Worm (Caenorhabditis elegans): Measurements from ENCODE around the gene Y44A6D.3.
A peak's percentile ranks its signal among the peaks of the same experiment; 100 is the strongest.

The Y44A6D.3 gene

ce11 chrV:20792371-20792890, at the start of gene Y44A6D.3:
Gene Y44A6D.3, minus strand, starts transcription at chrV:20792421.
- TF ChIP-seq ceh-44 (GFP tag; IDR thresholded peaks at IDR 0.05) (0 out of 2 replicates have a peak, but pooled peaks have one; percentile 39), lim-7 (GFP tag; IDR thresholded peaks at IDR 0.05) (no peak), hlh-30 (tag; optimal IDR thresholded peaks at IDR 0.05; ENCODE audit: insufficient read depth) (peak; percentile 3), aha-1 (tag) (peak; percentile 7), hlh-11 (tag; optimal IDR thresholded peaks at IDR 0.05) (peak; percentile 66), dve-1 (tag; optimal IDR thresholded peaks at IDR 0.05; ENCODE audit: insufficient read depth) (peak; percentile 66), pqm-1 (tag; optimal IDR thresholded peaks at IDR 0.05) (peak; percentile 5), ZK337.2 (GFP tag; IDR thresholded peaks at IDR 0.05) (no peak), nhr-28 (tag; optimal IDR thresholded peaks at IDR 0.05) (peak; percentile 36), daf-16 (GFP tag; optimal IDR thresholded peaks at IDR 0.05) (no peak), daf-16 (tag; optimal IDR thresholded peaks at IDR 0.05) (peak; percentile 12)

- TF ChIP-seq nhr-25 (tag; optimal IDR thresholded peaks at IDR 0.05; ENCODE audit: borderline replicate concordance, insufficient read depth): no peak
- no peak for TF ChIP-seq T20F7.1 (GFP tag; optimal IDR thresholded peaks at IDR 0.05)
- TF ChIP-seq zip-2 (tag; optimal IDR thresholded peaks at IDR 0.05): no peak
- no peak for TF ChIP-seq ces-1 (GFP tag; optimal IDR thresholded peaks at IDR 0.05)
- no peak for TF ChIP-seq Y105C5A.15 (GFP tag; IDR thresholded peaks at IDR 0.05)
- no peak for TF ChIP-seq R02D3.7 (tag; optimal IDR thresholded peaks at IDR 0.05)
- TF ChIP-seq ceh-32 (tag; optimal IDR thresholded peaks at IDR 0.05; ENCODE audit: poor library complexity): no peak
These were observed 49.3 kb upstream of the Y44A6D.3 start for ce11 chrV:20841484-20841883.

- no peak for TF ChIP-seq nhr-48 (tag; optimal IDR thresholded peaks at IDR 0.05)
- no peak for TF ChIP-seq ctbp-1 (GFP tag; IDR thresholded peaks at IDR 0.05)
- TF ChIP-seq nhr-10 (tag; optimal IDR thresholded peaks at IDR 0.05): no peak
- no peak for TF ChIP-seq daf-19 (GFP tag; conservative IDR thresholded peaks at IDR 0.05)
- TF ChIP-seq egl-43 (GFP tag; IDR thresholded peaks at IDR 0.05): no peak
- TF ChIP-seq zip-2 (tag; optimal IDR thresholded peaks at IDR 0.05): no peak
- no peak for TF ChIP-seq lin-39 (tag; optimal IDR thresholded peaks at IDR 0.05)
- no peak for TF ChIP-seq mdt-29 (GFP tag; IDR thresholded peaks at IDR 0.05)
- no peak for TF ChIP-seq nhr-42 (GFP tag; IDR thresholded peaks at IDR 0.05)
- no peak for TF ChIP-seq nhr-237 (tag; optimal IDR thresholded peaks at IDR 0.05)
- no peak for TF ChIP-seq madf-5 (GFP tag; IDR thresholded peaks at IDR 0.05)
- TF ChIP-seq F44E2.7 (GFP tag; IDR thresholded peaks at IDR 0.05): no peak
- TF ChIP-seq daf-8 (GFP tag; IDR thresholded peaks at IDR 0.05): no peak
- TF ChIP-seq unc-130 (GFP tag; optimal IDR thresholded peaks at IDR 0.05): no peak
These were observed 46.3 kb upstream of the Y44A6D.3 start, which contains the start of gene exos-7 for ce11 chrV:20838565-20838964. Gene exos-7, plus strand, starts transcription at chrV:20838865.

ce11 chrV:20837765-20838164, 45.5 kb upstream of the Y44A6D.3 start, which contains the start of gene mrps-12:
Gene mrps-12, plus strand, starts transcription at chrV:20838080.
- peak in 1 of 2 experiments; percentile 23 for TF ChIP-seq lsy-2 (tag; optimal IDR thresholded peaks at IDR 0.05)
- peak; percentile 3 for TF ChIP-seq nhr-6 (tag; optimal IDR thresholded peaks at IDR 0.05)
- peak; percentile 55 for TF ChIP-seq mes-2 (tag; optimal IDR thresholded peaks at IDR 0.05; ENCODE audit: poor library complexity, severe bottlenecking)
- no peak for TF ChIP-seq nhr-10 (tag; optimal IDR thresholded peaks at IDR 0.05)
- no peak for TF ChIP-seq nhr-111 (GFP tag; optimal IDR thresholded peaks at IDR 0.05)
- TF ChIP-seq lin-38 (GFP tag; IDR thresholded peaks at IDR 0.05): peak; percentile 63
- no peak for TF ChIP-seq ceh-32 (tag; optimal IDR thresholded peaks at IDR 0.05; ENCODE audit: poor library complexity)
- TF ChIP-seq daf-16 (GFP tag; optimal IDR thresholded peaks at IDR 0.05): no peak
- TF ChIP-seq daf-16 (tag; optimal IDR thresholded peaks at IDR 0.05): peak; percentile 0
- peak; percentile 43 for TF ChIP-seq aha-1 (tag)
- TF ChIP-seq mep-1 (tag; optimal IDR thresholded peaks at IDR 0.05): peak; percentile 11
- TF ChIP-seq lim-7 (GFP tag; IDR thresholded peaks at IDR 0.05): no peak
- TF ChIP-seq nhr-25 (tag; optimal IDR thresholded peaks at IDR 0.05; ENCODE audit: borderline replicate concordance, insufficient read depth): no peak
- TF ChIP-seq hlh-30 (tag; optimal IDR thresholded peaks at IDR 0.05; ENCODE audit: insufficient read depth): peak; percentile 23

All from whole organism, L4 larva.